Worm (Caenorhabditis elegans): ENCODE results near the gene sru-9.

ce11 chrIV:13549350-13549749, 39.4 kb upstream of the sru-9 start:
- TF ChIP-seq nhr-11 (tag; optimal IDR thresholded peaks at IDR 0.05) (no peak), ceh-6 (GFP tag; optimal IDR thresholded peaks at IDR 0.05) (peak; percentile 32), lin-11 (tag; optimal IDR thresholded peaks at IDR 0.05) (no peak), elt-2 (tag; optimal IDR thresholded peaks at IDR 0.05) (no peak), nfya-1 (tag; optimal IDR thresholded peaks at IDR 0.05) (no peak), npax-4 (tag; optimal IDR thresholded peaks at IDR 0.05) (peak; percentile 26), K02D7.2 (tag; optimal IDR thresholded peaks at IDR 0.05) (peak; percentile 20), syd-9 (tag; optimal IDR thresholded peaks at IDR 0.05) (no peak), ceh-18 (tag; optimal IDR thresholded peaks at IDR 0.05) (no peak), C38D4.7 (GFP tag; optimal IDR thresholded peaks at IDR 0.05) (no peak)
